Fruit fly (Drosophila melanogaster) whole organism, embryonic: ENCODE measurements around the gene Ir67b.

Experiments
- CG1024 ChIP-seq: fragments of 200-800 bp; sonication (Bioruptor generic); IDR thresholded peaks from 2 replicates; pipeline ENCODE4 v1.3.6; 2022; ENCODE audit warnings: missing biosample characterization, missing genetic modification characterization
- CG10267 ChIP-seq: fragments of 200-800 bp; sonication (Bioruptor generic); optimal IDR thresholded peaks from 2 replicates; lab custom pipeline; 2018; ENCODE audit warnings: missing biosample characterization, mild to moderate bottlenecking, missing genetic modification characterization, moderate library complexity
- CG1233 ChIP-seq: fragments of 200-800 bp; sonication (Bioruptor generic); optimal IDR thresholded peaks from 4 replicates; lab custom pipeline; 2018; ENCODE audit warnings: missing biosample characterization, mild to moderate bottlenecking, missing genetic modification characterization
- CG13123 ChIP-seq: fragments of 200-800 bp; sonication (Bioruptor generic); optimal IDR thresholded peaks from 2 replicates; lab custom pipeline; 2016; ENCODE audit warnings: missing biosample characterization, missing genetic modification characterization
- CG14014 ChIP-seq: fragments of 200-800 bp; sonication (Bioruptor generic); IDR thresholded peaks from 2 replicates; pipeline ENCODE4 v1.3.6; 2022; ENCODE audit warnings: missing biosample characterization, missing genetic modification characterization
- CG14965 ChIP-seq: fragments of 200-800 bp; sonication (Bioruptor generic); optimal IDR thresholded peaks from 2 replicates; lab custom pipeline; 2016; ENCODE audit warnings: missing biosample characterization, missing genetic modification characterization, borderline replicate concordance
- CG1647 ChIP-seq: fragments of 200-800 bp; sonication (Bioruptor generic); optimal IDR thresholded peaks from 3 replicates; lab custom pipeline; 2016; ENCODE audit warnings: missing biosample characterization, missing genetic modification characterization
- CG16813 ChIP-seq: fragments of 200-800 bp; sonication (Bioruptor generic); IDR thresholded peaks from 3 replicates; pipeline ENCODE4 v1.3.6; 2022; ENCODE audit warnings: missing biosample characterization, missing genetic modification characterization; ENCODE audit not compliant: partially characterized antibody
- CG17186 ChIP-seq: fragments of 200-800 bp; sonication (Bioruptor generic); optimal IDR thresholded peaks from 3 replicates; lab custom pipeline; 2017; ENCODE audit warnings: missing biosample characterization, missing genetic modification reagents, missing genetic modification characterization
- CG17612 ChIP-seq: fragments of 200-800 bp; sonication (Bioruptor generic); IDR thresholded peaks from 2 replicates; pipeline ENCODE4 v1.3.6; 2022; ENCODE audit warnings: missing biosample characterization, missing genetic modification characterization
- CG17829 ChIP-seq: fragments of 200-800 bp; optimal IDR thresholded peaks from 2 replicates; lab custom pipeline; 2019; ENCODE audit warnings: missing biosample characterization, mild to moderate bottlenecking, missing genetic modification characterization, moderate library complexity
- CG2129 ChIP-seq: fragments of 200-800 bp; sonication (Bioruptor generic); IDR thresholded peaks from 2 replicates; pipeline ENCODE4 v1.3.6; 2022; ENCODE audit warnings: missing biosample characterization, missing genetic modification characterization; ENCODE audit not compliant: partially characterized antibody
- CG2712 ChIP-seq: fragments of 200-800 bp; optimal IDR thresholded peaks from 3 replicates; lab custom pipeline; 2019; ENCODE audit warnings: missing biosample characterization, mild to moderate bottlenecking, missing genetic modification characterization, moderate library complexity
- CG2875 ChIP-seq: fragments of 200-800 bp; sonication (Bioruptor generic); optimal IDR thresholded peaks from 2 replicates; lab custom pipeline; 2017; ENCODE audit warnings: missing biosample characterization, mild to moderate bottlenecking, missing genetic modification characterization, missing genetic modification reagents
- CG31365 ChIP-seq: fragments of 200-800 bp; sonication (Bioruptor generic); optimal IDR thresholded peaks from 2 replicates; lab custom pipeline; 2018; ENCODE audit warnings: missing biosample characterization, mild to moderate bottlenecking, missing genetic modification characterization
- CG33213 ChIP-seq: fragments of 200-800 bp; sonication (Bioruptor generic); optimal IDR thresholded peaks from 3 replicates; lab custom pipeline; 2016; ENCODE audit warnings: missing biosample characterization, missing genetic modification characterization
- CG4282 ChIP-seq: fragments of 200-800 bp; sonication (Bioruptor generic); optimal IDR thresholded peaks from 2 replicates; lab custom pipeline; 2016; ENCODE audit warnings: missing biosample characterization, missing genetic modification characterization
- CG4424 ChIP-seq: fragments of 200-800 bp; sonication (Bioruptor generic); optimal IDR thresholded peaks from 3 replicates; lab custom pipeline; 2016; ENCODE audit warnings: missing biosample characterization, missing genetic modification characterization
- CG6175 ChIP-seq: fragments of 200-800 bp; sonication (Bioruptor generic); IDR thresholded peaks from 3 replicates; pipeline ENCODE4 v1.3.6; 2022; ENCODE audit warnings: missing biosample characterization, missing genetic modification characterization
- CG6272 ChIP-seq: fragments of 200-800 bp; sonication (Bioruptor generic); IDR thresholded peaks from 2 replicates; pipeline ENCODE4 v1.3.6; 2022; ENCODE audit warnings: missing biosample characterization, missing genetic modification characterization
- CG6765 ChIP-seq: fragments of 200-800 bp; sonication (Bioruptor generic); optimal IDR thresholded peaks from 3 replicates; lab custom pipeline; 2017; ENCODE audit warnings: missing biosample characterization, mild to moderate bottlenecking, missing genetic modification characterization
- CG6791 ChIP-seq: fragments of 200-800 bp; sonication (Bioruptor generic); IDR thresholded peaks from 3 replicates; pipeline ENCODE4 v1.3.6; 2022; ENCODE audit warnings: missing biosample characterization, missing genetic modification characterization; ENCODE audit not compliant: partially characterized antibody
- CG6813 ChIP-seq: fragments of 200-800 bp; sonication (Bioruptor generic); optimal IDR thresholded peaks from 2 replicates; lab custom pipeline; 2017; ENCODE audit warnings: missing biosample characterization, missing genetic modification characterization, mild to moderate bottlenecking, moderate library complexity, missing genetic modification reagents
- CG7271 ChIP-seq: fragments of 200-800 bp; sonication (Bioruptor generic); optimal IDR thresholded peaks from 2 replicates; lab custom pipeline; 2018; ENCODE audit warnings: missing biosample characterization, mild to moderate bottlenecking, missing genetic modification characterization, moderate library complexity
- CG9609 ChIP-seq: fragments of 200-800 bp; sonication (Bioruptor generic); optimal IDR thresholded peaks from 3 replicates; lab custom pipeline; 2016; ENCODE audit warnings: missing biosample characterization, missing genetic modification characterization
- CoRest ChIP-seq: fragments of 200-800 bp; sonication (Bioruptor generic); optimal IDR thresholded peaks from 3 replicates; lab custom pipeline; 2018; ENCODE audit warnings: missing biosample characterization, mild to moderate bottlenecking, missing genetic modification characterization, moderate library complexity
- ERR ChIP-seq: fragments of 200-800 bp; sonication (Bioruptor generic); optimal IDR thresholded peaks from 2 replicates; lab custom pipeline; 2016; ENCODE audit warnings: missing biosample characterization, missing genetic modification characterization
- Eip74EF ChIP-seq, 2 experiments: fragments of 200-800 bp in 1 of 2; fragments of >200 bp in 1 of 2; sonication (Bioruptor generic) in 1 of 2; optimal IDR thresholded peaks; 2 replicates each; lab custom pipeline; 2017 to 2019; ENCODE audit warnings: missing biosample characterization in 2 of 2, missing genetic modification characterization in 2 of 2, mild to moderate bottlenecking in 1 of 2, moderate library complexity in 1 of 2
- Kr ChIP-seq: fragments of 200-800 bp; sonication (Bioruptor generic); optimal IDR thresholded peaks from 2 replicates; lab custom pipeline; 2017; ENCODE audit warnings: missing biosample characterization, mild to moderate bottlenecking, missing genetic modification characterization
- MESR4 ChIP-seq: fragments of 200-800 bp; sonication (Bioruptor generic); optimal IDR thresholded peaks from 2 replicates; lab custom pipeline; 2018; ENCODE audit warnings: missing biosample characterization, mild to moderate bottlenecking, missing genetic modification characterization, moderate library complexity
- Mad ChIP-seq: fragments of 200-800 bp; sonication (Bioruptor generic); optimal IDR thresholded peaks from 2 replicates; lab custom pipeline; 2016; ENCODE audit warnings: missing biosample characterization, missing genetic modification characterization
- Scr ChIP-seq: fragments of 200-800 bp; sonication (Bioruptor generic); IDR thresholded peaks from 2 replicates; pipeline ENCODE4 v1.3.6; 2022; ENCODE audit warnings: missing biosample characterization, missing genetic modification characterization; ENCODE audit not compliant: partially characterized antibody
- ap ChIP-seq: fragments of 200-800 bp; sonication (Bioruptor generic); IDR thresholded peaks from 2 replicates; pipeline ENCODE4 v1.3.6; 2022; ENCODE audit warnings: missing biosample characterization, missing genetic modification characterization
- bab2 ChIP-seq: fragments of 200-800 bp; sonication (Bioruptor generic); optimal IDR thresholded peaks from 2 replicates; lab custom pipeline; 2016; ENCODE audit warnings: missing biosample characterization, missing genetic modification characterization
- bbx ChIP-seq: fragments of 200-800 bp; sonication (Bioruptor generic); IDR thresholded peaks from 2 replicates; pipeline ENCODE4 v1.3.6; 2022; ENCODE audit warnings: missing biosample characterization, missing genetic modification characterization; ENCODE audit not compliant: partially characterized antibody
- crc ChIP-seq: fragments of 200-800 bp; sonication (Bioruptor generic); optimal IDR thresholded peaks from 2 replicates; lab custom pipeline; 2016; ENCODE audit warnings: missing biosample characterization, missing genetic modification characterization
- dysf ChIP-seq: fragments of 200-800 bp; sonication (Bioruptor generic); IDR thresholded peaks from 3 replicates; pipeline ENCODE4 v1.3.6; 2022; ENCODE audit warnings: missing biosample characterization, missing genetic modification characterization
- emc ChIP-seq: fragments of 200-800 bp; sonication (Bioruptor generic); optimal IDR thresholded peaks from 2 replicates; lab custom pipeline; 2016; ENCODE audit warnings: missing biosample characterization, missing genetic modification characterization
- exex ChIP-seq: fragments of 200-800 bp; sonication (Bioruptor generic); optimal IDR thresholded peaks from 4 replicates; lab custom pipeline; 2018; ENCODE audit warnings: missing biosample characterization, mild to moderate bottlenecking, missing genetic modification characterization, moderate library complexity
- ftz-f1 ChIP-seq: fragments of 200-800 bp; sonication (Bioruptor generic); optimal IDR thresholded peaks from 2 replicates; lab custom pipeline; 2016; ENCODE audit warnings: missing biosample characterization, missing genetic modification characterization
- gcm ChIP-seq: fragments of 200-800 bp; sonication (Bioruptor generic); optimal IDR thresholded peaks from 2 replicates; lab custom pipeline; 2019; ENCODE audit warnings: missing biosample characterization, mild to moderate bottlenecking, missing genetic modification characterization, moderate library complexity
- kay ChIP-seq: fragments of 200-800 bp; sonication (Bioruptor generic); optimal IDR thresholded peaks from 2 replicates; lab custom pipeline; 2016; ENCODE audit warnings: missing biosample characterization, missing genetic modification characterization
- knrl ChIP-seq: fragments of 200-800 bp; sonication (Bioruptor generic); IDR thresholded peaks from 3 replicates; pipeline ENCODE4 v1.3.6; 2022; ENCODE audit warnings: missing biosample characterization, missing genetic modification characterization; ENCODE audit not compliant: partially characterized antibody
- pros ChIP-seq: fragments of 200-800 bp; sonication (Bioruptor generic); optimal IDR thresholded peaks from 3 replicates; lab custom pipeline; 2019; ENCODE audit warnings: missing biosample characterization, mild to moderate bottlenecking, missing genetic modification characterization, moderate library complexity
- pum ChIP-seq: fragments of 200-800 bp; sonication (Bioruptor generic); optimal IDR thresholded peaks from 2 replicates; lab custom pipeline; 2016; ENCODE audit warnings: missing biosample characterization, missing genetic modification characterization
- ranshi ChIP-seq: fragments of 200-800 bp; sonication (Bioruptor generic); IDR thresholded peaks from 2 replicates; pipeline ENCODE4 v1.3.6; 2022; ENCODE audit warnings: missing biosample characterization, missing genetic modification characterization
- repo ChIP-seq: fragments of 200-800 bp; sonication (Bioruptor generic); optimal IDR thresholded peaks from 2 replicates; lab custom pipeline; 2016; ENCODE audit warnings: missing biosample characterization, missing genetic modification characterization
- sim ChIP-seq: fragments of 200-800 bp; sonication (Bioruptor generic); IDR thresholded peaks from 2 replicates; pipeline ENCODE4 v1.3.6; 2022; ENCODE audit warnings: missing biosample characterization, missing genetic modification characterization
- sima ChIP-seq: fragments of 200-800 bp; sonication (Bioruptor generic); optimal IDR thresholded peaks from 2 replicates; lab custom pipeline; 2016; ENCODE audit warnings: missing biosample characterization, missing genetic modification characterization
- so ChIP-seq: fragments of 200-800 bp; sonication (Bioruptor generic); IDR thresholded peaks from 3 replicates; pipeline ENCODE4 v1.3.6; 2022; ENCODE audit warnings: missing biosample characterization, missing genetic modification characterization
- wek ChIP-seq: fragments of 200-800 bp; sonication (Bioruptor generic); optimal IDR thresholded peaks from 3 replicates; lab custom pipeline; 2018; ENCODE audit warnings: missing biosample characterization, mild to moderate bottlenecking, missing genetic modification characterization, moderate library complexity

Gene Ir67b

dm6 chr3L:10428027-10428426 lies 3.8 kb downstream of the Ir67b start (continued):
- no peak for TF ChIP-seq CG1233
- TF ChIP-seq knrl (GFP tag; lab: Robert Waterston, UW): no peak
- TF ChIP-seq CG1024 (GFP tag; lab: Robert Waterston, UW): peak; percentile 52; the same call in 1 of the 2 replicates
- no peak for TF ChIP-seq bab2 (GFP tag; lab: Kevin White, UChicago)
- TF ChIP-seq crc (GFP tag; lab: Kevin White, UChicago): no peak
- peak; percentile 74 for TF ChIP-seq gcm (GFP tag; lab: Kevin White, UChicago)
- TF ChIP-seq Eip74EF (GFP tag; optimal IDR thresholded peaks at IDR 0.05; lab: Kevin White, UChicago): peak in 1 of 2 experiments; percentile 23
- TF ChIP-seq CG17186 (GFP tag; lab: Kevin White, UChicago): no peak
- TF ChIP-seq CG13123 (GFP tag; lab: Kevin White, UChicago): no peak
- peak; percentile 31 for TF ChIP-seq CG2875 (GFP tag; lab: Kevin White, UChicago)
- no peak for TF ChIP-seq CG31365
- TF ChIP-seq CG4282 (GFP tag; lab: Kevin White, UChicago): no peak
- TF ChIP-seq emc (GFP tag; lab: Kevin White, UChicago): no peak
- no peak for TF ChIP-seq CG6765 (GFP tag; lab: Kevin White, UChicago)
- no peak for TF ChIP-seq bbx
- peak; percentile 30 for TF ChIP-seq CG10267 (tag; lab: Kevin White, UChicago)
- TF ChIP-seq CG17829 (tag; lab: Kevin White, UChicago): peak; percentile 41
- no peak for TF ChIP-seq Kr (GFP tag; lab: Kevin White, UChicago)
- no peak for TF ChIP-seq CG9609 (GFP tag; lab: Kevin White, UChicago)
- no peak for TF ChIP-seq CG2129 (GFP tag; lab: Robert Waterston, UW)
- TF ChIP-seq CG33213: no peak
- TF ChIP-seq wek (GFP tag; lab: Kevin White, UChicago): no peak
- peak; percentile 54 for TF ChIP-seq CG2712 (tag; lab: Kevin White, UChicago)
- TF ChIP-seq CG6813 (GFP tag; lab: Kevin White, UChicago): peak; percentile 2
- TF ChIP-seq ranshi (GFP tag; lab: Robert Waterston, UW): no peak
- TF ChIP-seq pum (GFP tag; lab: Kevin White, UChicago): no peak
- no peak for TF ChIP-seq CG6791 (GFP tag; lab: Robert Waterston, UW)
- no peak for TF ChIP-seq CG1647 (GFP tag; lab: Kevin White, UChicago)
- 0 out of 3 replicates have a peak, but pooled peaks have one; percentile 25 for TF ChIP-seq dysf (GFP tag; lab: Robert Waterston, UW)
- no peak for TF ChIP-seq CG17612 (GFP tag; lab: Robert Waterston, UW)
- no peak for TF ChIP-seq sim (GFP tag; lab: Robert Waterston, UW)
- no peak for TF ChIP-seq CG7271 (tag; lab: Kevin White, UChicago)
- TF ChIP-seq CG6175: no peak
- peak; percentile 51 for TF ChIP-seq CoRest (tag; lab: Kevin White, UChicago)
- no peak for TF ChIP-seq pros
- no peak for TF ChIP-seq ap
- no peak for TF ChIP-seq MESR4 (GFP tag; lab: Kevin White, UChicago)
- no peak for TF ChIP-seq sima (GFP tag; lab: Kevin White, UChicago)
- no peak for TF ChIP-seq Mad (GFP tag; lab: Kevin White, UChicago)
- no peak for TF ChIP-seq Scr (GFP tag; lab: Robert Waterston, UW)
- no peak for TF ChIP-seq ERR (GFP tag; lab: Kevin White, UChicago)
- no peak for TF ChIP-seq CG14965 (GFP tag; lab: Kevin White, UChicago)
- peak; percentile 50 for TF ChIP-seq CG4424 (GFP tag; lab: Kevin White, UChicago)
- no peak for TF ChIP-seq kay (GFP tag; lab: Kevin White, UChicago)
- TF ChIP-seq CG6272 (GFP tag; lab: Robert Waterston, UW): no peak
- no peak for TF ChIP-seq ftz-f1 (GFP tag; lab: Kevin White, UChicago)
- TF ChIP-seq CG14014 (GFP tag; lab: Robert Waterston, UW): no peak
- TF ChIP-seq exex (tag; lab: Kevin White, UChicago): no peak
- TF ChIP-seq so (GFP tag; lab: Robert Waterston, UW): peak; percentile 8; the same call in 1 of the 3 replicates
- no peak for TF ChIP-seq CG16813 (GFP tag; lab: Robert Waterston, UW)
- no peak for TF ChIP-seq repo (GFP tag; lab: Kevin White, UChicago)
